Fruit fly (Drosophila melanogaster) whole organism, embryonic: Measurements from ENCODE around the gene se.

Source experiments
- CG11504 ChIP-seq: fragments of 200-800 bp; sonication (Bioruptor generic); optimal IDR thresholded peaks from 3 replicates; lab custom pipeline; 2019; ENCODE audit warnings: missing biosample characterization, mild to moderate bottlenecking, missing genetic modification characterization, moderate library complexity
- CG12071 ChIP-seq: fragments of 200-800 bp; sonication (Bioruptor generic); optimal IDR thresholded peaks from 3 replicates; lab custom pipeline; 2018; ENCODE audit warnings: missing biosample characterization, mild to moderate bottlenecking, missing genetic modification characterization
- CG12942 ChIP-seq: fragments of 200-800 bp; sonication (Bioruptor generic); optimal IDR thresholded peaks from 3 replicates; lab custom pipeline; 2016; ENCODE audit warnings: missing biosample characterization, missing genetic modification characterization
- CG15514 ChIP-seq: fragments of 200-800 bp; sonication (Bioruptor generic); optimal IDR thresholded peaks from 3 replicates; lab custom pipeline; 2017; ENCODE audit warnings: missing biosample characterization, missing genetic modification characterization, mild to moderate bottlenecking, moderate library complexity, missing genetic modification reagents
- CG16863 ChIP-seq: fragments of 200-800 bp; sonication (Bioruptor generic); optimal IDR thresholded peaks from 3 replicates; lab custom pipeline; 2016; ENCODE audit warnings: missing biosample characterization, missing genetic modification characterization
- CG17328 ChIP-seq: fragments of 200-800 bp; sonication (Bioruptor generic); IDR thresholded peaks from 2 replicates; pipeline ENCODE4 v1.3.6; 2022; ENCODE audit warnings: missing biosample characterization, missing genetic modification characterization
- CG17361 ChIP-seq: fragments of 200-800 bp; sonication (Bioruptor generic); IDR thresholded peaks from 3 replicates; pipeline ENCODE4 v1.3.6; 2022; ENCODE audit warnings: missing biosample characterization, missing genetic modification characterization
- CG18011 ChIP-seq: fragments of 200-800 bp; sonication (Bioruptor generic); optimal IDR thresholded peaks from 2 replicates; lab custom pipeline; 2017; ENCODE audit warnings: missing biosample characterization, missing genetic modification characterization, mild to moderate bottlenecking, moderate library complexity, missing genotype
- CG1832 ChIP-seq: fragments of 200-800 bp; sonication (Bioruptor generic); optimal IDR thresholded peaks from 2 replicates; lab custom pipeline; 2017; ENCODE audit warnings: missing biosample characterization, mild to moderate bottlenecking, missing genetic modification characterization, inconsistent platforms
- CG2202 ChIP-seq: fragments of 200-800 bp; sonication (Bioruptor generic); optimal IDR thresholded peaks from 2 replicates; lab custom pipeline; 2018; ENCODE audit warnings: missing biosample characterization, mild to moderate bottlenecking, missing genetic modification characterization
- CG33213 ChIP-seq: fragments of 200-800 bp; sonication (Bioruptor generic); optimal IDR thresholded peaks from 3 replicates; lab custom pipeline; 2016; ENCODE audit warnings: missing biosample characterization, missing genetic modification characterization
- CG34422 ChIP-seq: fragments of 200-800 bp; sonication (Bioruptor generic); IDR thresholded peaks from 3 replicates; pipeline ENCODE4 v1.3.6; 2022; ENCODE audit warnings: missing biosample characterization, missing genetic modification characterization
- CG4707 ChIP-seq: fragments of 200-800 bp; sonication (Bioruptor generic); optimal IDR thresholded peaks from 2 replicates; lab custom pipeline; 2018; ENCODE audit warnings: missing biosample characterization, mild to moderate bottlenecking, missing genetic modification characterization, moderate library complexity
- CG7357 ChIP-seq: fragments of 200-800 bp; sonication (Bioruptor generic); IDR thresholded peaks from 3 replicates; pipeline ENCODE4 v1.3.6; 2022; ENCODE audit warnings: missing biosample characterization, missing genetic modification characterization
- CG7839 ChIP-seq: fragments of 200-800 bp; sonication (Bioruptor generic); optimal IDR thresholded peaks from 3 replicates; lab custom pipeline; 2018; ENCODE audit warnings: missing biosample characterization, mild to moderate bottlenecking, missing genetic modification characterization, moderate library complexity
- CG9437 ChIP-seq: fragments of 200-800 bp; sonication (Bioruptor generic); optimal IDR thresholded peaks from 2 replicates; lab custom pipeline; 2018; ENCODE audit warnings: missing biosample characterization, mild to moderate bottlenecking, missing genetic modification characterization
- CHES-1-like ChIP-seq: fragments of 200-800 bp; sonication (Bioruptor generic); optimal IDR thresholded peaks from 2 replicates; lab custom pipeline; 2016; ENCODE audit warnings: missing biosample characterization, missing genetic modification characterization
- CTCF ChIP-seq: fragments of 200-800 bp; sonication (Bioruptor generic); optimal IDR thresholded peaks from 2 replicates; lab custom pipeline; 2017; ENCODE audit warnings: missing biosample characterization, mild to moderate bottlenecking, missing genetic modification characterization, moderate library complexity
- Dip2 ChIP-seq: fragments of 200-800 bp; sonication (Bioruptor generic); IDR thresholded peaks from 2 replicates; pipeline ENCODE4 v1.3.6; 2022; ENCODE audit warnings: missing biosample characterization, missing genetic modification characterization
- Ets65A ChIP-seq: fragments of 200-800 bp; sonication (Bioruptor generic); peaks from one replicate; lab custom pipeline; 2016; ENCODE audit warnings: missing biosample characterization, missing genetic modification characterization
- HHEX ChIP-seq: fragments of 200-800 bp; sonication (Bioruptor generic); optimal IDR thresholded peaks from 3 replicates; lab custom pipeline; 2017; ENCODE audit warnings: missing biosample characterization, mild to moderate bottlenecking, missing genetic modification characterization, missing genetic modification reagents
- Hey ChIP-seq: fragments of 200-800 bp; sonication (Bioruptor generic); optimal IDR thresholded peaks from 3 replicates; lab custom pipeline; 2018; ENCODE audit warnings: missing biosample characterization, mild to moderate bottlenecking, missing genetic modification characterization
- Jarid2 ChIP-seq: fragments of 200-800 bp; sonication (Bioruptor generic); optimal IDR thresholded peaks from 3 replicates; lab custom pipeline; 2017; ENCODE audit warnings: mild to moderate bottlenecking, missing biosample characterization, missing genetic modification reagents, missing genetic modification characterization
- Kr ChIP-seq: fragments of 200-800 bp; sonication (Bioruptor generic); optimal IDR thresholded peaks from 2 replicates; lab custom pipeline; 2017; ENCODE audit warnings: missing biosample characterization, mild to moderate bottlenecking, missing genetic modification characterization
- MTF-1 ChIP-seq: fragments of 200-800 bp; sonication (Bioruptor generic); optimal IDR thresholded peaks from 2 replicates; lab custom pipeline; 2018; ENCODE audit warnings: missing biosample characterization, mild to moderate bottlenecking, missing genetic modification characterization, borderline replicate concordance
- Mrtf ChIP-seq: fragments of 200-800 bp; sonication (Bioruptor generic); IDR thresholded peaks from 3 replicates; pipeline ENCODE4 v1.3.6; 2022; ENCODE audit warnings: missing biosample characterization, missing genetic modification characterization
- NfI ChIP-seq: fragments of 200-800 bp; sonication (Bioruptor generic); optimal IDR thresholded peaks from 3 replicates; lab custom pipeline; 2018; ENCODE audit warnings: missing biosample characterization, mild to moderate bottlenecking, missing genetic modification characterization, moderate library complexity
- Pdp1 ChIP-seq, 2 experiments: fragments of 200-800 bp; sonication (Bioruptor generic); optimal IDR thresholded peaks; 3 replicates each; lab custom pipeline; 2016; ENCODE audit warnings: missing biosample characterization in 2 of 2, missing genetic modification characterization in 2 of 2, mild to moderate bottlenecking in 1 of 2, moderate library complexity in 1 of 2
- TFAM ChIP-seq: fragments of 200-800 bp; sonication (Bioruptor generic); optimal IDR thresholded peaks from 2 replicates; lab custom pipeline; 2017; ENCODE audit warnings: missing biosample characterization, missing genetic modification characterization, inconsistent platforms
- bigmax ChIP-seq: fragments of 200-800 bp; sonication (Bioruptor generic); optimal IDR thresholded peaks from 2 replicates; lab custom pipeline; 2018; ENCODE audit warnings: missing biosample characterization, mild to moderate bottlenecking, missing genetic modification characterization
- caup ChIP-seq: fragments of 200-800 bp; sonication (Bioruptor generic); optimal IDR thresholded peaks from 3 replicates; lab custom pipeline; 2017; ENCODE audit warnings: missing biosample characterization, mild to moderate bottlenecking, missing genetic modification characterization, moderate library complexity; ENCODE audit not compliant: severe bottlenecking
- chm ChIP-seq: fragments of 200-800 bp; sonication (Bioruptor generic); IDR thresholded peaks from 2 replicates; pipeline ENCODE4 v1.3.6; 2022; ENCODE audit warnings: missing biosample characterization, missing genetic modification characterization
- dan ChIP-seq: fragments of 200-800 bp; sonication (Bioruptor generic); IDR thresholded peaks from 2 replicates; pipeline ENCODE4 v1.3.6; 2022; ENCODE audit warnings: missing biosample characterization, missing genetic modification characterization
- fd102C ChIP-seq: fragments of 200-800 bp; sonication (Bioruptor generic); optimal IDR thresholded peaks from 2 replicates; lab custom pipeline; 2018; ENCODE audit warnings: missing biosample characterization, mild to moderate bottlenecking, missing genetic modification characterization, moderate library complexity
- fd3F ChIP-seq: fragments of 200-800 bp; sonication (Bioruptor generic); optimal IDR thresholded peaks from 2 replicates; lab custom pipeline; 2018; ENCODE audit warnings: missing biosample characterization, mild to moderate bottlenecking, missing genetic modification characterization, moderate library complexity
- fru ChIP-seq: fragments of >200 bp; optimal IDR thresholded peaks from 2 replicates; lab custom pipeline; 2017
- gcm ChIP-seq: fragments of 200-800 bp; sonication (Bioruptor generic); optimal IDR thresholded peaks from 2 replicates; lab custom pipeline; 2019; ENCODE audit warnings: missing biosample characterization, mild to moderate bottlenecking, missing genetic modification characterization, moderate library complexity
- gcm2 ChIP-seq: fragments of 200-800 bp; sonication (Bioruptor generic); optimal IDR thresholded peaks from 2 replicates; lab custom pipeline; 2016; ENCODE audit warnings: missing biosample characterization, missing genetic modification characterization
- gt ChIP-seq: fragments of 200-800 bp; sonication (Bioruptor generic); IDR thresholded peaks from 2 replicates; pipeline ENCODE4 v1.3.6; 2022; ENCODE audit warnings: missing biosample characterization, missing genetic modification characterization
- mirr ChIP-seq: fragments of 200-800 bp; sonication (Bioruptor generic); optimal IDR thresholded peaks from 3 replicates; lab custom pipeline; 2018; ENCODE audit warnings: missing biosample characterization, mild to moderate bottlenecking, missing genetic modification characterization
- pb ChIP-seq: fragments of 200-800 bp; sonication (Bioruptor generic); optimal IDR thresholded peaks from 3 replicates; lab custom pipeline; 2016; ENCODE audit warnings: missing biosample characterization, missing genetic modification characterization
- ro ChIP-seq: fragments of 200-800 bp; sonication (Bioruptor generic); IDR thresholded peaks from 2 replicates; pipeline ENCODE4 v1.3.6; 2022; ENCODE audit warnings: missing biosample characterization, missing genetic modification characterization
- schlank ChIP-seq: fragments of 200-800 bp; sonication (Bioruptor generic); optimal IDR thresholded peaks from 2 replicates; lab custom pipeline; 2018; ENCODE audit warnings: missing biosample characterization, mild to moderate bottlenecking, missing genetic modification characterization
- slou ChIP-seq: fragments of 200-800 bp; sonication (Bioruptor generic); optimal IDR thresholded peaks from 3 replicates; lab custom pipeline; 2016; ENCODE audit warnings: missing biosample characterization, missing genetic modification characterization
- sqz ChIP-seq: fragments of 200-800 bp; sonication (Bioruptor generic); optimal IDR thresholded peaks from 3 replicates; lab custom pipeline; 2018; ENCODE audit warnings: missing biosample characterization, mild to moderate bottlenecking, missing genetic modification characterization
- sr ChIP-seq: fragments of 200-800 bp; sonication (Bioruptor generic); IDR thresholded peaks from 3 replicates; pipeline ENCODE4 v1.3.6; 2022; ENCODE audit warnings: missing biosample characterization, missing genetic modification characterization
- ssp ChIP-seq: fragments of 200-800 bp; sonication (Bioruptor generic); IDR thresholded peaks from 2 replicates; pipeline ENCODE4 v1.3.6; 2022; ENCODE audit warnings: missing biosample characterization, missing genetic modification characterization
- sug ChIP-seq: fragments of 200-800 bp; optimal IDR thresholded peaks from 2 replicates; lab custom pipeline; 2019; ENCODE audit warnings: missing biosample characterization, mild to moderate bottlenecking, missing genetic modification characterization, moderate library complexity
- unc-4 ChIP-seq: fragments of 200-800 bp; sonication (Bioruptor generic); IDR thresholded peaks from 2 replicates; pipeline ENCODE4 v1.3.6; 2022; ENCODE audit warnings: missing biosample characterization, missing genetic modification characterization; ENCODE audit not compliant: partially characterized antibody
- wor ChIP-seq: fragments of 200-800 bp; sonication (Bioruptor generic); IDR thresholded peaks from 2 replicates; pipeline ENCODE4 v1.3.6; 2022; ENCODE audit warnings: missing biosample characterization, missing genetic modification characterization
- yki ChIP-seq: fragments of >200 bp; optimal IDR thresholded peaks from 3 replicates; lab custom pipeline; 2018

se gene

DNA sequence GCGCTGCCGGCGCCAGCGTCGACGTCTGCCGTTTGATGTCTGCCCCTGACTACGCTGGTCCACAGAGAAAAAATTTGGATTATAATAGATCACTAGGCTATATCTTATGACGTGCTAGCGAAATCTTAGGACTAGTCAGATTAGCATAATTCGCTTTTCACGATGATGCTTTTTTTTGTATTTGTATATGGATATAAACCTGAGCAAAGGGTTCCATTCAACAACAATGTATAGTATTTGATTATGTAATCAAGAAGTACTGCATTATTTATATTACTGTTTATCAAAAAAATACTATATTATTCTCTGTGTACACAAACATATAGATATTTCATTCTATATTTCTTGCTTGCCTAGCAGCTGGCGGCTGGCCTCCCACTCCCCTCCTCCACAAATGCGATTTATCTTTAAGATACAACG is 26.8 kb downstream of the se start (continued):
- TF ChIP-seq CG2202 (tag; lab: Kevin White, UChicago) (peak; percentile 50), fru (lab: Kevin White, UChicago) (no peak), CG9437 (GFP tag; lab: Kevin White, UChicago) (peak; percentile 79), fd3F (GFP tag; lab: Kevin White, UChicago) (peak; percentile 91), fd102C (GFP tag; lab: Kevin White, UChicago) (no peak), sug (tag; lab: Kevin White, UChicago) (peak; percentile 81), CG12071 (GFP tag; lab: Kevin White, UChicago) (peak; percentile 83), gcm (GFP tag; lab: Kevin White, UChicago) (peak; percentile 82), pb (GFP tag; lab: Kevin White, UChicago) (peak; percentile 59), Mrtf (GFP tag; lab: Robert Waterston, UW) (peak; percentile 76; the same call in 2 of the 3 replicates), ro (GFP tag; lab: Robert Waterston, UW) (peak; percentile 35; the same call in 1 of the 2 replicates), CG34422 (GFP tag; lab: Robert Waterston, UW) (peak; percentile 68; the same call in 2 of the 3 replicates), CG7357 (GFP tag; lab: Robert Waterston, UW) (peak; percentile 72), HHEX (peak; percentile 90), CG11504 (tag; lab: Kevin White, UChicago) (peak; percentile 85), gcm2 (GFP tag; lab: Kevin White, UChicago) (peak; percentile 37), dan (GFP tag; lab: Robert Waterston, UW) (0 out of 2 replicates have a peak, but pooled peaks have one; percentile 54), Dip2 (no peak; the same call in 1 of the 2 replicates), yki (lab: Kevin White, UChicago) (no peak), MTF-1 (peak; percentile 49), CG1832 (no peak), wor (peak; percentile 74), Ets65A (GFP tag; lab: Kevin White, UChicago) (peak; percentile 88), CG7839 (tag; lab: Kevin White, UChicago) (peak; percentile 94), ssp (peak; percentile 63), mirr (GFP tag; lab: Kevin White, UChicago) (peak; percentile 43), CG33213 (GFP tag; lab: Kevin White, UChicago) (peak; percentile 44), Hey (tag; lab: Kevin White, UChicago) (peak; percentile 10), unc-4 (GFP tag; lab: Robert Waterston, UW) (no peak), CG17361 (peak; percentile 93), schlank (peak; percentile 55), sqz (GFP tag; lab: Kevin White, UChicago) (peak; percentile 79), NfI (GFP tag; lab: Kevin White, UChicago) (peak; percentile 90), CTCF (GFP tag; lab: Kevin White, UChicago) (peak; percentile 40), CG16863 (GFP tag; lab: Kevin White, UChicago) (peak; percentile 75), CG18011 (GFP tag; lab: Kevin White, UChicago) (peak; percentile 75), chm (GFP tag; lab: Robert Waterston, UW) (peak; percentile 33; the same call in 1 of the 2 replicates), CG12942 (GFP tag; lab: Kevin White, UChicago) (peak; percentile 73), CG15514 (GFP tag; lab: Kevin White, UChicago) (peak; percentile 70), caup (GFP tag; lab: Kevin White, UChicago) (peak; percentile 80), CHES-1-like (GFP tag; lab: Kevin White, UChicago) (peak; percentile 38), TFAM (GFP tag; lab: Kevin White, UChicago) (no peak), sr (GFP tag; lab: Robert Waterston, UW) (no peak), Pdp1 (GFP tag; optimal IDR thresholded peaks at IDR 0.05; lab: Kevin White, UChicago) (peak; percentile 80 to 94), Jarid2 (GFP tag; lab: Kevin White, UChicago) (peak; percentile 36), Kr (GFP tag; lab: Kevin White, UChicago) (no peak), CG4707 (GFP tag; lab: Kevin White, UChicago) (peak; percentile 41), gt (GFP tag; lab: Robert Waterston, UW) (peak; percentile 48; the same call in 1 of the 2 replicates), CG17328 (GFP tag; lab: Robert Waterston, UW) (peak; percentile 51; the same call in 1 of the 2 replicates), slou (GFP tag; lab: Kevin White, UChicago) (peak; percentile 56), bigmax (GFP tag; lab: Kevin White, UChicago) (no peak)
